Worm (Caenorhabditis elegans) whole organism, early embryonic: ENCODE results near the gene F54F7.8.

Source experiments
- ceh-36 ChIP-seq: sonication (generic microtip); optimal IDR thresholded peaks from 2 replicates; lab custom pipeline; 2016; ENCODE audit warnings: missing genetic modification characterization, inconsistent platforms, missing compliant biosample characterization
- flt-1 ChIP-seq: fragments of 200-800 bp; sonication (Bioruptor generic); IDR thresholded peaks from 2 replicates; pipeline ENCODE4 v1.3.6; 2022; ENCODE audit warnings: missing genetic modification characterization, missing compliant biosample characterization
- tbx-11 ChIP-seq: fragments of 200-800 bp; sonication (Bioruptor generic); IDR thresholded peaks from 2 replicates; pipeline ENCODE4 v1.3.6; 2022; ENCODE audit warnings: missing genetic modification characterization, missing compliant biosample characterization

- TF ChIP-seq tbx-11 (no peak), flt-1 (GFP tag; lab: Robert Waterston, UW) (no peak), ceh-36 (tag; lab: Kevin White, UChicago) (no peak)
These were observed 44.2 kb upstream of the F54F7.8 start for ce11 chrX:11899031-11899430.
